Worm (Caenorhabditis elegans) whole organism, late embryonic: Measurements from ENCODE around the gene pgm-3.

Source experiments
- fkh-10 ChIP-seq: fragments of 150-350 bp; optimal IDR thresholded peaks from 2 replicates; lab custom pipeline; 2014; ENCODE audit warnings: missing biosample characterization, missing genetic modification reagents, missing genetic modification characterization
- nfya-1 ChIP-seq: sonication (generic microtip); optimal IDR thresholded peaks from 2 replicates; lab custom pipeline; 2017; ENCODE audit warnings: missing genetic modification characterization, mild to moderate bottlenecking, missing compliant biosample characterization, antibody characterized with exemption, moderate library complexity
- odd-2 ChIP-seq: sonication (generic microtip); optimal IDR thresholded peaks from 2 replicates; lab custom pipeline; 2017; ENCODE audit warnings: antibody characterized with exemption, mild to moderate bottlenecking, missing genetic modification characterization, missing compliant biosample characterization
- pqm-1 ChIP-seq: sonication (generic microtip); optimal IDR thresholded peaks from 2 replicates; lab custom pipeline; 2016; ENCODE audit warnings: missing genetic modification characterization, missing compliant biosample characterization

DNA sequence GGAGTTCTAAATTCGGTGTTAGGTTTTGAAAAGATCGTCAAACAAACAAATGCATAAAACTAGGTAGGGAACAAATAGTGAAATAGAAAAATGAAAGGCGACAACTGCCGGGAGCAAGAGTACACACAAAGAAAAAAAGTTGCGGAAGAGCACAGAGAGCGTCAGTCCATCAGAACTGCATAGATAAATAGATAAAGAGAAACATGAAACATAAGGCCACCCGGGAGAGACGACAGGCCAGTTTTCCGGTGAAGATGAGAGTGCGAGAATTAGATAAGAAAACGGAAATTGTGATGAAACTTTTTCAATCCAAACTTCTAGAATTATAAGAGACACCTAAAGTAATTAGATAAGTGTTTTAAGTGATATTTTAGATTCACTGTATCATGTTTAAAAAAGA lies 32.2 kb downstream of the pgm-3 start:
- no peak for TF ChIP-seq odd-2
- TF ChIP-seq nfya-1 (tag; lab: Kevin White, UChicago): no peak
- TF ChIP-seq pqm-1 (tag; lab: Kevin White, UChicago): no peak
- TF ChIP-seq fkh-10 (GFP tag; lab: Kevin White, UChicago): no peak
